Worm (Caenorhabditis elegans) whole organism, L2 larva: ENCODE measurements around the gene R144.10.

Experiments
- ama-1 ChIP-seq: fragments of 150-350 bp; optimal IDR thresholded peaks from 2 replicates; lab custom pipeline; 2018; ENCODE audit warnings: inconsistent platforms
- lin-13 ChIP-seq: fragments of 150-350 bp; optimal IDR thresholded peaks from 2 replicates; lab custom pipeline; 2014; ENCODE audit warnings: missing biosample characterization, missing genetic modification reagents, missing genetic modification characterization
- lin-39 ChIP-seq: fragments of 150-350 bp; optimal IDR thresholded peaks from 2 replicates; lab custom pipeline; 2014; ENCODE audit warnings: missing biosample characterization, missing genetic modification reagents, missing genetic modification characterization
- lsy-2 ChIP-seq, 2 experiments: fragments of 150-350 bp in 1 of 2; sonication (generic microtip) in 1 of 2; optimal IDR thresholded peaks; 2 replicates each; lab custom pipeline; 2014 to 2017; ENCODE audit warnings: missing biosample characterization in 2 of 2, missing genetic modification characterization in 2 of 2
- mdl-1 ChIP-seq, 2 experiments: fragments of 150-350 bp in 1 of 2; sonication (generic microtip) in 1 of 2; optimal IDR thresholded peaks; 2 replicates each; lab custom pipeline; 2017; ENCODE audit warnings: missing biosample characterization in 2 of 2, missing genetic modification characterization in 2 of 2
- nhr-11 ChIP-seq: fragments of 150-350 bp; optimal IDR thresholded peaks from 2 replicates; lab custom pipeline; 2014; ENCODE audit warnings: missing biosample characterization, missing genetic modification characterization
- nhr-12 ChIP-seq: fragments of 150-350 bp; optimal IDR thresholded peaks from 2 replicates; lab custom pipeline; 2014; ENCODE audit warnings: missing biosample characterization, missing genetic modification characterization
- nhr-77 ChIP-seq: fragments of 150-350 bp; optimal IDR thresholded peaks from 2 replicates; lab custom pipeline; 2014; ENCODE audit warnings: missing biosample characterization, missing genetic modification characterization
- sma-9 ChIP-seq, 2 experiments: fragments of 150-350 bp in 1 of 2; sonication (generic microtip) in 1 of 2; optimal IDR thresholded peaks; 2 replicates each; lab custom pipeline; 2014 to 2016; ENCODE audit warnings: missing genetic modification characterization in 2 of 2, mild to moderate bottlenecking in 1 of 2, missing biosample characterization in 1 of 2, missing compliant biosample characterization in 1 of 2, missing genetic modification reagents in 1 of 2, moderate library complexity in 1 of 2
- snpc-4 ChIP-seq: fragments of 150-350 bp; optimal IDR thresholded peaks from 2 replicates; lab custom pipeline; 2014; ENCODE audit warnings: missing biosample characterization, missing genetic modification characterization
- unc-39 ChIP-seq: fragments of 150-350 bp; optimal IDR thresholded peaks from 2 replicates; lab custom pipeline; 2014; ENCODE audit warnings: missing biosample characterization, missing genetic modification characterization
- unc-55 ChIP-seq: fragments of 150-350 bp; sonication (generic microtip); optimal IDR thresholded peaks from 3 replicates; lab custom pipeline; 2014; ENCODE audit warnings: missing biosample characterization, missing genetic modification reagents, missing genetic modification characterization
- unc-62 ChIP-seq: fragments of 150-350 bp; optimal IDR thresholded peaks from 2 replicates; lab custom pipeline; 2014; ENCODE audit warnings: missing biosample characterization, missing genetic modification reagents, missing genetic modification characterization
- zag-1 ChIP-seq: fragments of 150-350 bp; optimal IDR thresholded peaks from 2 replicates; lab custom pipeline; 2014; ENCODE audit warnings: missing biosample characterization, missing genetic modification characterization

DNA sequence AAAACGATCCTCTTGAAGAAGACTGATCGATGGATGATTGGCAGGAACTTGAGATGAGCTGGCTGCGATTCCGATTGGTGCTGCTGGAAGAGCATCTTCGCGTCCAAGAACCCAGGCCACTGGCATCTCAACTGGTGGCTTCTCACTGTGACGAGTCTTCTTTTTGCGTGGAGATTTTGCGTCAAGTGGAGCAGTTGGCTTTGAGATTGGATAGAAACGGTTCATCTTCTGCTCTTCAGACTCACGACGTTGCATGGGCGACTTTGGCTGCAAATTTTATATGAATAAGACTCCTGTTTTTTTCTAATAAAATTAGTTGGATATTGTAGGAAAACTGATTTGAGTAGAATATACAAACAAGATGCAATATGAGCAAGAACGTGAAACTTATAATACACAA, 8.6 kb upstream of the R144.10 start:
- TF ChIP-seq nhr-77 (tag; lab: Kevin White, UChicago) (no peak), lsy-2 (tag; optimal IDR thresholded peaks at IDR 0.05; lab: Kevin White, UChicago) (no peak), lin-13 (no peak), unc-39 (no peak), sma-9 (GFP tag; optimal IDR thresholded peaks at IDR 0.05; lab: Kevin White, UChicago) (no peak), sma-9 (tag; optimal IDR thresholded peaks at IDR 0.05; lab: Kevin White, UChicago) (no peak), unc-62 (no peak), nhr-12 (tag; lab: Kevin White, UChicago) (no peak), ama-1 (lab: Kevin White, UChicago) (no peak), lin-39 (tag; lab: Kevin White, UChicago) (no peak), mdl-1 (tag; optimal IDR thresholded peaks at IDR 0.05; lab: Kevin White, UChicago) (no peak), snpc-4 (tag; lab: Kevin White, UChicago) (no peak), unc-55 (no peak), nhr-11 (no peak), zag-1 (tag; lab: Kevin White, UChicago) (no peak)
